Fruit fly (Drosophila melanogaster) whole organism, embryonic: Measurements from ENCODE around the gene CG13609.
A peak's percentile ranks its signal among the peaks of the same experiment; 100 is the strongest.

Source experiments
- Atf-2 ChIP-seq: fragments of 200-800 bp; sonication (Bioruptor generic); optimal IDR thresholded peaks from 2 replicates; lab custom pipeline; 2016; ENCODE audit warnings: missing biosample characterization, missing genetic modification characterization
- Bgb ChIP-seq: fragments of 200-800 bp; sonication (Bioruptor generic); IDR thresholded peaks from 2 replicates; pipeline ENCODE4 v1.3.6; 2022; ENCODE audit warnings: missing biosample characterization, missing genetic modification characterization; ENCODE audit not compliant: partially characterized antibody
- C15 ChIP-seq: fragments of 200-800 bp; sonication (Bioruptor generic); IDR thresholded peaks from 3 replicates; pipeline ENCODE4 v1.3.6; 2022; ENCODE audit warnings: missing biosample characterization, missing genetic modification characterization
- CG10147 ChIP-seq: fragments of 200-800 bp; sonication (Bioruptor generic); optimal IDR thresholded peaks from 2 replicates; lab custom pipeline; 2019; ENCODE audit warnings: missing biosample characterization, mild to moderate bottlenecking, missing genetic modification characterization, moderate library complexity
- CG10462 ChIP-seq: fragments of 200-800 bp; sonication (Bioruptor generic); optimal IDR thresholded peaks from 2 replicates; lab custom pipeline; 2016; ENCODE audit warnings: missing biosample characterization, missing genetic modification characterization
- CG10543 ChIP-seq: fragments of 200-800 bp; sonication (Bioruptor generic); optimal IDR thresholded peaks from 3 replicates; lab custom pipeline; 2017; ENCODE audit warnings: missing biosample characterization, mild to moderate bottlenecking, missing genetic modification characterization, moderate library complexity
- CG11398 ChIP-seq: fragments of 200-800 bp; sonication (Bioruptor generic); optimal IDR thresholded peaks from 2 replicates; lab custom pipeline; 2016; ENCODE audit warnings: missing biosample characterization, missing genetic modification characterization
- CG1233 ChIP-seq: fragments of 200-800 bp; sonication (Bioruptor generic); optimal IDR thresholded peaks from 4 replicates; lab custom pipeline; 2018; ENCODE audit warnings: missing biosample characterization, mild to moderate bottlenecking, missing genetic modification characterization
- CG13296 ChIP-seq: fragments of 200-800 bp; sonication (Bioruptor generic); optimal IDR thresholded peaks from 3 replicates; lab custom pipeline; 2018; ENCODE audit warnings: missing biosample characterization, mild to moderate bottlenecking, missing genetic modification characterization
- CG14050 ChIP-seq: fragments of 200-800 bp; sonication (Bioruptor generic); IDR thresholded peaks from 3 replicates; pipeline ENCODE4 v1.3.6; 2022; ENCODE audit warnings: missing biosample characterization, missing genetic modification characterization
- CG14860 ChIP-seq: fragments of 200-800 bp; sonication (Bioruptor generic); IDR thresholded peaks from 3 replicates; pipeline ENCODE4 v1.3.6; 2022; ENCODE audit warnings: missing biosample characterization, missing genetic modification characterization; ENCODE audit not compliant: partially characterized antibody
- CG1602 ChIP-seq: fragments of 200-800 bp; sonication (Bioruptor generic); optimal IDR thresholded peaks from 3 replicates; lab custom pipeline; 2016; ENCODE audit warnings: missing biosample characterization, missing genetic modification characterization
- CG1647 ChIP-seq: fragments of 200-800 bp; sonication (Bioruptor generic); optimal IDR thresholded peaks from 3 replicates; lab custom pipeline; 2016; ENCODE audit warnings: missing biosample characterization, missing genetic modification characterization
- CG17829 ChIP-seq: fragments of 200-800 bp; optimal IDR thresholded peaks from 2 replicates; lab custom pipeline; 2019; ENCODE audit warnings: missing biosample characterization, mild to moderate bottlenecking, missing genetic modification characterization, moderate library complexity
- CG17912 ChIP-seq: fragments of 200-800 bp; sonication (Bioruptor generic); optimal IDR thresholded peaks from 2 replicates; lab custom pipeline; 2018; ENCODE audit warnings: missing biosample characterization, mild to moderate bottlenecking, missing genetic modification characterization
- CG18619 ChIP-seq: fragments of 200-800 bp; sonication (Bioruptor generic); optimal IDR thresholded peaks from 3 replicates; lab custom pipeline; 2017; ENCODE audit warnings: missing biosample characterization, mild to moderate bottlenecking, missing genetic modification characterization
- CG30020 ChIP-seq: fragments of 200-800 bp; optimal IDR thresholded peaks from 2 replicates; lab custom pipeline; 2019; ENCODE audit warnings: missing biosample characterization, mild to moderate bottlenecking, missing genetic modification characterization, moderate library complexity
- CG32772 ChIP-seq: fragments of 200-800 bp; sonication (Bioruptor generic); IDR thresholded peaks from 2 replicates; pipeline ENCODE4 v1.3.6; 2022; ENCODE audit warnings: missing biosample characterization, missing genetic modification characterization
- CG42726 ChIP-seq: fragments of 200-800 bp; sonication (Bioruptor generic); IDR thresholded peaks from 2 replicates; pipeline ENCODE4 v1.3.6; 2022; ENCODE audit warnings: missing biosample characterization, missing genetic modification characterization; ENCODE audit not compliant: partially characterized antibody
- CHES-1-like ChIP-seq: fragments of 200-800 bp; sonication (Bioruptor generic); optimal IDR thresholded peaks from 2 replicates; lab custom pipeline; 2016; ENCODE audit warnings: missing biosample characterization, missing genetic modification characterization
- Dbx ChIP-seq: fragments of 200-800 bp; sonication (Bioruptor generic); IDR thresholded peaks from 3 replicates; pipeline ENCODE4 v1.3.6; 2022; ENCODE audit warnings: missing biosample characterization, missing genetic modification characterization
- Dip3 ChIP-seq: fragments of 200-800 bp; sonication (Bioruptor generic); optimal IDR thresholded peaks from 3 replicates; lab custom pipeline; 2016; ENCODE audit warnings: missing biosample characterization, missing genetic modification characterization
- Dll ChIP-seq: fragments of 200-800 bp; sonication (Bioruptor generic); IDR thresholded peaks from 4 replicates; pipeline ENCODE4 v1.3.6; 2022; ENCODE audit warnings: missing biosample characterization, missing genetic modification characterization; ENCODE audit not compliant: partially characterized antibody
- Ets97D ChIP-seq: fragments of 200-800 bp; sonication (Bioruptor generic); optimal IDR thresholded peaks from 3 replicates; lab custom pipeline; 2016; ENCODE audit warnings: missing biosample characterization, missing genetic modification characterization
- MBD-R2 ChIP-seq: fragments of 200-800 bp; sonication (Bioruptor generic); IDR thresholded peaks from 2 replicates; pipeline ENCODE4 v1.3.6; 2022; ENCODE audit warnings: missing biosample characterization, missing genetic modification characterization
- Meics ChIP-seq: fragments of 200-800 bp; sonication (Bioruptor generic); optimal IDR thresholded peaks from 2 replicates; lab custom pipeline; 2017; ENCODE audit warnings: missing biosample characterization, mild to moderate bottlenecking, missing genetic modification characterization
- NFAT ChIP-seq: fragments of 200-800 bp; sonication (Bioruptor generic); IDR thresholded peaks from 2 replicates; pipeline ENCODE4 v1.3.6; 2022; ENCODE audit warnings: missing biosample characterization, missing genetic modification characterization
- Oaz ChIP-seq: fragments of 200-800 bp; sonication (Bioruptor generic); IDR thresholded peaks from 2 replicates; pipeline ENCODE4 v1.3.6; 2022; ENCODE audit warnings: missing biosample characterization, missing genetic modification characterization
- PHDP ChIP-seq: fragments of 200-800 bp; sonication (Bioruptor generic); optimal IDR thresholded peaks from 3 replicates; lab custom pipeline; 2018; ENCODE audit warnings: missing biosample characterization, mild to moderate bottlenecking, missing genetic modification characterization, moderate library complexity
- Sry-β ChIP-seq: fragments of 200-800 bp; sonication (Bioruptor generic); optimal IDR thresholded peaks from 2 replicates; lab custom pipeline; 2018; ENCODE audit warnings: missing biosample characterization, mild to moderate bottlenecking, missing genetic modification characterization, moderate library complexity
- abd-A ChIP-seq: fragments of 200-800 bp; sonication (Bioruptor generic); optimal IDR thresholded peaks from 3 replicates; lab custom pipeline; 2019; ENCODE audit warnings: missing biosample characterization, mild to moderate bottlenecking, missing genetic modification characterization, moderate library complexity
- ap ChIP-seq: fragments of 200-800 bp; sonication (Bioruptor generic); IDR thresholded peaks from 2 replicates; pipeline ENCODE4 v1.3.6; 2022; ENCODE audit warnings: missing biosample characterization, missing genetic modification characterization
- ato ChIP-seq: fragments of 200-800 bp; sonication (Bioruptor generic); IDR thresholded peaks from 2 replicates; pipeline ENCODE4 v1.3.6; 2022; ENCODE audit warnings: missing biosample characterization, missing genetic modification characterization; ENCODE audit not compliant: partially characterized antibody
- caup ChIP-seq: fragments of 200-800 bp; sonication (Bioruptor generic); optimal IDR thresholded peaks from 3 replicates; lab custom pipeline; 2017; ENCODE audit warnings: missing biosample characterization, mild to moderate bottlenecking, missing genetic modification characterization, moderate library complexity; ENCODE audit not compliant: severe bottlenecking
- cg ChIP-seq: fragments of 200-800 bp; sonication (Bioruptor generic); optimal IDR thresholded peaks from 3 replicates; lab custom pipeline; 2019; ENCODE audit warnings: missing biosample characterization, mild to moderate bottlenecking, missing genetic modification characterization, moderate library complexity
- da ChIP-seq: fragments of 200-800 bp; sonication (Bioruptor generic); optimal IDR thresholded peaks from 2 replicates; lab custom pipeline; 2016; ENCODE audit warnings: missing biosample characterization, missing genetic modification characterization
- fd96Cb ChIP-seq: fragments of 200-800 bp; sonication (Bioruptor generic); optimal IDR thresholded peaks from 2 replicates; lab custom pipeline; 2018; ENCODE audit warnings: missing biosample characterization, mild to moderate bottlenecking, missing genetic modification characterization, moderate library complexity
- fu2 ChIP-seq: fragments of 200-800 bp; sonication (Bioruptor generic); optimal IDR thresholded peaks from 2 replicates; lab custom pipeline; 2016; ENCODE audit warnings: missing biosample characterization, missing genetic modification characterization
- hb ChIP-seq: fragments of 200-800 bp; sonication (Bioruptor generic); IDR thresholded peaks from 3 replicates; pipeline ENCODE4 v1.3.6; 2022; ENCODE audit warnings: missing biosample characterization, missing genetic modification characterization; ENCODE audit not compliant: partially characterized antibody
- lbe ChIP-seq: fragments of 200-800 bp; sonication (Bioruptor generic); optimal IDR thresholded peaks from 2 replicates; lab custom pipeline; 2016; ENCODE audit warnings: missing biosample characterization, mild to moderate bottlenecking, missing genetic modification characterization
- mirr ChIP-seq: fragments of 200-800 bp; sonication (Bioruptor generic); optimal IDR thresholded peaks from 3 replicates; lab custom pipeline; 2018; ENCODE audit warnings: missing biosample characterization, mild to moderate bottlenecking, missing genetic modification characterization
- nerfin-1 ChIP-seq: fragments of 200-800 bp; sonication (Bioruptor generic); optimal IDR thresholded peaks from 3 replicates; lab custom pipeline; 2019; ENCODE audit warnings: missing biosample characterization, mild to moderate bottlenecking, missing genetic modification characterization, moderate library complexity
- peb ChIP-seq: fragments of 200-800 bp; sonication (Bioruptor generic); IDR thresholded peaks from 2 replicates; pipeline ENCODE4 v1.3.6; 2022; ENCODE audit warnings: missing biosample characterization, missing genetic modification characterization
- row ChIP-seq: fragments of 200-800 bp; sonication (Bioruptor generic); IDR thresholded peaks from 3 replicates; pipeline ENCODE4 v1.3.6; 2022; ENCODE audit warnings: missing biosample characterization, missing genetic modification characterization
- scrt ChIP-seq: fragments of 200-800 bp; sonication (Bioruptor generic); optimal IDR thresholded peaks from 2 replicates; lab custom pipeline; 2018; ENCODE audit warnings: missing biosample characterization, mild to moderate bottlenecking, missing genetic modification characterization, moderate library complexity
- slou ChIP-seq: fragments of 200-800 bp; sonication (Bioruptor generic); optimal IDR thresholded peaks from 3 replicates; lab custom pipeline; 2016; ENCODE audit warnings: missing biosample characterization, missing genetic modification characterization
- tll ChIP-seq, 2 experiments: fragments of 200-800 bp in 1 of 2; fragments of >200 bp in 1 of 2; sonication (Bioruptor generic) in 1 of 2; optimal IDR thresholded peaks; 2 replicates each; lab custom pipeline; 2017 to 2019; ENCODE audit warnings: missing biosample characterization in 2 of 2, missing genetic modification characterization in 2 of 2, mild to moderate bottlenecking in 1 of 2, moderate library complexity in 1 of 2
- vvl ChIP-seq: fragments of 200-800 bp; sonication (Bioruptor generic); IDR thresholded peaks from 2 replicates; pipeline ENCODE4 v1.3.6; 2022; ENCODE audit warnings: missing biosample characterization, missing genetic modification characterization
- zen2 ChIP-seq: fragments of 200-800 bp; sonication (Bioruptor generic); IDR thresholded peaks from 3 replicates; pipeline ENCODE4 v1.3.6; 2022; ENCODE audit warnings: missing biosample characterization, missing genetic modification characterization; ENCODE audit not compliant: partially characterized antibody
- zfh1 ChIP-seq: fragments of 200-800 bp; sonication (Bioruptor generic); IDR thresholded peaks from 3 replicates; pipeline ENCODE4 v1.3.6; 2022; ENCODE audit warnings: missing biosample characterization, missing genetic modification characterization

The CG13609 gene

dm6 chr3R:24271071-24271470, 44.2 kb downstream of the CG13609 start, which contains the start of gene jar (continued):
- TF ChIP-seq da (no peak), Dll (GFP tag; lab: Robert Waterston, UW) (peak; percentile 92), CG14050 (GFP tag; lab: Robert Waterston, UW) (no peak), caup (GFP tag; lab: Kevin White, UChicago) (peak; percentile 44), C15 (GFP tag; lab: Robert Waterston, UW) (no peak), CG10462 (GFP tag; lab: Kevin White, UChicago) (no peak), CG18619 (GFP tag; lab: Kevin White, UChicago) (no peak), CG10543 (GFP tag; lab: Kevin White, UChicago) (peak; percentile 71), CG42726 (GFP tag; lab: Robert Waterston, UW) (peak; percentile 92), NFAT (GFP tag; lab: Robert Waterston, UW) (peak; percentile 55), PHDP (tag; lab: Kevin White, UChicago) (peak; percentile 46), row (GFP tag; lab: Robert Waterston, UW) (peak; percentile 59), Bgb (GFP tag; lab: Robert Waterston, UW) (peak; percentile 97), zfh1 (GFP tag; lab: Robert Waterston, UW) (peak; percentile 29; the same call in 1 of the 3 replicates), CG14860 (no peak; the same call in 2 of the 3 replicates), tll (GFP tag; optimal IDR thresholded peaks at IDR 0.05; lab: Kevin White, UChicago) (peak in 1 of 2 experiments; percentile 7), abd-A (tag; lab: Kevin White, UChicago) (peak; percentile 22), MBD-R2 (peak; percentile 45; the same call in 1 of the 2 replicates), zen2 (GFP tag; lab: Robert Waterston, UW) (peak; percentile 87), mirr (GFP tag; lab: Kevin White, UChicago) (peak; percentile 69), ato (GFP tag; lab: Robert Waterston, UW) (peak; percentile 88), slou (GFP tag; lab: Kevin White, UChicago) (no peak), Oaz (GFP tag; lab: Robert Waterston, UW) (peak; percentile 41; the same call in 1 of the 2 replicates), CHES-1-like (GFP tag; lab: Kevin White, UChicago) (peak; percentile 66), lbe (GFP tag; lab: Kevin White, UChicago) (peak; percentile 37), CG1233 (GFP tag; lab: Kevin White, UChicago) (peak; percentile 24), fu2 (GFP tag; lab: Kevin White, UChicago) (peak; percentile 19), Atf-2 (GFP tag; lab: Kevin White, UChicago) (no peak), nerfin-1 (tag; lab: Kevin White, UChicago) (peak; percentile 50), Dip3 (GFP tag; lab: Kevin White, UChicago) (no peak), ap (GFP tag; lab: Robert Waterston, UW) (no peak), CG13296 (peak; percentile 16), Ets97D (peak; percentile 75), Dbx (GFP tag; lab: Robert Waterston, UW) (peak; percentile 58; the same call in 1 of the 3 replicates), hb (GFP tag; lab: Robert Waterston, UW) (peak; percentile 70), CG1647 (peak; percentile 6), peb (GFP tag; lab: Robert Waterston, UW) (no peak), Meics (GFP tag; lab: Kevin White, UChicago) (peak; percentile 18), cg (peak; percentile 27), CG10147 (GFP tag; lab: Kevin White, UChicago) (peak; percentile 66), CG11398 (GFP tag; lab: Kevin White, UChicago) (no peak), CG17829 (peak; percentile 61), CG32772 (GFP tag; lab: Robert Waterston, UW) (no peak), scrt (GFP tag; lab: Kevin White, UChicago) (peak; percentile 22), CG17912 (peak; percentile 53), CG30020 (peak; percentile 11), Sry-β (GFP tag; lab: Kevin White, UChicago) (peak; percentile 42), vvl (GFP tag; lab: Robert Waterston, UW) (peak; percentile 82), CG1602 (GFP tag; lab: Kevin White, UChicago) (no peak), fd96Cb (tag; lab: Kevin White, UChicago) (no peak)
